Worm (Caenorhabditis elegans): ENCODE data around the gene apy-1.

DNA sequence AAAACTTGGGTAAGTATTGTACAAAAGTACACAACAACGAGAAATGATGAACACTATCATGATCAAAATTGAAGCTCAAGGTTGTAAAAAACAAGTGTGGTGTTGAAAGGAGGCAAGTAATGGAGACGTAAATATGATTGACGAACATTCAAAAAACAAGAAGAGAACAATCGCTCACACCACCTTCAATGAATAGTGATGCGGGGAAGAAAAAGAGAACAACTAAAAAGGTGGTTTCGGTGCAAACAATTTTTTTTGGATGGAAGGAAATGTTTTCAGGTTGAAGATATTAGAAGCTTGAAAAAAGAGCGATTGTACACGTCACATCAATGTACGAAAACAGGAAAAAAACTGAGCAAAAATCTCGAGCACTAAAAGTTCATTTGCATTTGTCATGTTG, 44.9 kb upstream of the apy-1 start:
- TF ChIP-seq dmd-4 (tag; optimal IDR thresholded peaks at IDR 0.05; ENCODE audit: borderline replicate concordance) (no peak), hlh-30 (tag; optimal IDR thresholded peaks at IDR 0.05; ENCODE audit: insufficient read depth) (no peak), ama-1 (optimal IDR thresholded peaks at IDR 0.05) (no peak)
